Worm (Caenorhabditis elegans) whole organism, L4 larva: Measurements from ENCODE around the gene glb-17.

Experiments used
- D1046.2 ChIP-seq: fragments of 200-800 bp; sonication (Bioruptor generic); IDR thresholded peaks from 2 replicates; pipeline ENCODE4 v1.3.6; 2022; ENCODE audit warnings: missing genetic modification characterization, missing compliant biosample characterization
- F37D6.2 ChIP-seq: sonication (generic microtip); optimal IDR thresholded peaks from 2 replicates; lab custom pipeline; 2016; ENCODE audit warnings: mild to moderate bottlenecking, missing genetic modification characterization, missing compliant biosample characterization
- F44E2.7 ChIP-seq: fragments of 200-800 bp; sonication (Bioruptor generic); IDR thresholded peaks from 2 replicates; pipeline ENCODE4 v2.1.2; 2022; ENCODE audit warnings: missing genetic modification characterization, missing compliant biosample characterization
- F49E8.2 ChIP-seq: sonication (generic microtip); optimal IDR thresholded peaks from 2 replicates; lab custom pipeline; 2016; ENCODE audit warnings: missing compliant biosample characterization, mild to moderate bottlenecking, missing genetic modification characterization, borderline replicate concordance
- T20F7.1 ChIP-seq: fragments of 200-800 bp; sonication (Bioruptor generic); optimal IDR thresholded peaks from 2 replicates; lab custom pipeline; 2018; ENCODE audit warnings: mild to moderate bottlenecking, missing genetic modification characterization, missing compliant biosample characterization
- Y105C5A.15 ChIP-seq: fragments of 200-800 bp; sonication (Bioruptor generic); IDR thresholded peaks from 2 replicates; pipeline ENCODE4 v1.3.6; 2022; ENCODE audit warnings: missing genetic modification characterization, missing compliant biosample characterization
- Y5F2A.4 ChIP-seq: fragments of 200-800 bp; sonication (Bioruptor generic); optimal IDR thresholded peaks from 2 replicates; lab custom pipeline; 2018; ENCODE audit warnings: mild to moderate bottlenecking, missing genetic modification characterization, missing compliant biosample characterization
- ama-1 ChIP-seq: fragments of 150-350 bp; optimal IDR thresholded peaks from 2 replicates; lab custom pipeline; 2014; ENCODE audit warnings: inconsistent platforms, mixed read lengths
- arid-1 ChIP-seq: fragments of 200-800 bp; sonication (Bioruptor generic); conservative IDR thresholded peaks from 2 replicates; pipeline ENCODE4 v1.3.6; 2022; ENCODE audit warnings: missing genetic modification reagents, missing genetic modification characterization, missing compliant biosample characterization
- ceh-62 ChIP-seq: sonication (generic microtip); optimal IDR thresholded peaks from 2 replicates; lab custom pipeline; 2017; ENCODE audit warnings: missing biosample characterization, missing genetic modification characterization
- ceh-82 ChIP-seq: sonication (generic microtip); optimal IDR thresholded peaks from 2 replicates; lab custom pipeline; 2017; ENCODE audit warnings: missing biosample characterization, missing genetic modification characterization
- daf-12 ChIP-seq: fragments of 150-350 bp; optimal IDR thresholded peaks from 2 replicates; lab custom pipeline; 2014; ENCODE audit warnings: missing biosample characterization, missing genetic modification reagents, missing genetic modification characterization
- daf-16 ChIP-seq, 3 experiments: sonication (generic microtip); optimal IDR thresholded peaks; 2 replicates each; lab custom pipeline; 2016 to 2017; ENCODE audit warnings: missing genetic modification characterization in 3 of 3, missing genetic modification reagents in 3 of 3, mild to moderate bottlenecking in 2 of 3, missing compliant biosample characterization in 2 of 3, missing biosample characterization in 1 of 3, moderate library complexity in 1 of 3
- dmd-6 ChIP-seq: fragments of 200-800 bp; sonication (Bioruptor generic); IDR thresholded peaks from 2 replicates; pipeline ENCODE4 v1.3.6; 2022; ENCODE audit warnings: missing genetic modification reagents, missing genetic modification characterization, missing compliant biosample characterization
- dpl-1 ChIP-seq: fragments of 150-350 bp; optimal IDR thresholded peaks from 2 replicates; lab custom pipeline; 2014; ENCODE audit warnings: missing biosample characterization, missing genetic modification reagents, missing genetic modification characterization
- dve-1 ChIP-seq: sonication (generic microtip); optimal IDR thresholded peaks from 2 replicates; lab custom pipeline; 2017; ENCODE audit warnings: antibody characterized with exemption, mild to moderate bottlenecking, missing genetic modification characterization, missing compliant biosample characterization; ENCODE audit not compliant: insufficient read depth
- egl-27 ChIP-seq: sonication (generic microtip); optimal IDR thresholded peaks from 3 replicates; lab custom pipeline; 2017; ENCODE audit warnings: missing biosample characterization, missing genetic modification reagents, missing genetic modification characterization
- fkh-10 ChIP-seq: fragments of 150-350 bp; optimal IDR thresholded peaks from 2 replicates; lab custom pipeline; 2014; ENCODE audit warnings: missing biosample characterization, missing genetic modification reagents, missing genetic modification characterization
- fos-1 ChIP-seq: fragments of 150-350 bp; optimal IDR thresholded peaks from 2 replicates; lab custom pipeline; 2014; ENCODE audit warnings: missing biosample characterization, missing genetic modification characterization
- hlh-11 ChIP-seq: fragments of 200-800 bp; sonication (Bioruptor generic); optimal IDR thresholded peaks from 2 replicates; lab custom pipeline; 2018; ENCODE audit warnings: mild to moderate bottlenecking, missing genetic modification characterization, missing compliant biosample characterization
- hlh-30 ChIP-seq: sonication (generic microtip); optimal IDR thresholded peaks from 2 replicates; lab custom pipeline; 2017; ENCODE audit warnings: antibody characterized with exemption, mild to moderate bottlenecking, missing genetic modification characterization, missing compliant biosample characterization; ENCODE audit not compliant: insufficient read depth
- lin-1 ChIP-seq: fragments of 200-800 bp; sonication (Bioruptor generic); IDR thresholded peaks from 2 replicates; pipeline ENCODE4 v1.3.6; 2022; ENCODE audit warnings: missing genetic modification reagents, missing genetic modification characterization, missing compliant biosample characterization
- mdt-29 ChIP-seq: fragments of 200-800 bp; sonication (Bioruptor generic); IDR thresholded peaks from 2 replicates; pipeline ENCODE4 v1.3.6; 2022; ENCODE audit warnings: missing genetic modification reagents, missing genetic modification characterization, missing compliant biosample characterization
- mes-2 ChIP-seq: sonication (generic microtip); optimal IDR thresholded peaks from 2 replicates; lab custom pipeline; 2016; ENCODE audit warnings: missing genotype, mild to moderate bottlenecking, missing genetic modification characterization, missing compliant biosample characterization; ENCODE audit not compliant: poor library complexity, severe bottlenecking
- nhr-11 ChIP-seq: fragments of 150-350 bp; optimal IDR thresholded peaks from 2 replicates; lab custom pipeline; 2014; ENCODE audit warnings: missing biosample characterization, missing genetic modification characterization
- nhr-237 ChIP-seq: sonication (generic microtip); optimal IDR thresholded peaks from 2 replicates; lab custom pipeline; 2017; ENCODE audit warnings: missing biosample characterization, missing genetic modification characterization
- nhr-25 ChIP-seq: sonication (generic microtip); optimal IDR thresholded peaks from 2 replicates; lab custom pipeline; 2017; ENCODE audit warnings: missing genetic modification characterization, mild to moderate bottlenecking, missing compliant biosample characterization, antibody characterized with exemption, moderate library complexity, borderline replicate concordance; ENCODE audit not compliant: insufficient read depth
- nhr-28 ChIP-seq: fragments of 150-350 bp; optimal IDR thresholded peaks from 2 replicates; lab custom pipeline; 2014; ENCODE audit warnings: missing biosample characterization, missing genetic modification characterization
- nhr-6 ChIP-seq: fragments of 150-350 bp; optimal IDR thresholded peaks from 2 replicates; lab custom pipeline; 2014; ENCODE audit warnings: missing biosample characterization, missing genetic modification characterization
- nhr-77 ChIP-seq: fragments of 150-350 bp; optimal IDR thresholded peaks from 2 replicates; lab custom pipeline; 2014; ENCODE audit warnings: missing biosample characterization, missing genetic modification characterization
- pha-4 ChIP-seq, 2 experiments: fragments of 150-350 bp in 1 of 2; fragments of 200-800 bp in 1 of 2; sonication (Bioruptor generic) in 1 of 2; IDR thresholded peaks in 1 of 2; optimal IDR thresholded peaks in 1 of 2; 2 replicates each; pipeline versions ENCODE4 v1.3.6 to Lab custom; 2014 to 2022; ENCODE audit warnings: missing genetic modification characterization in 2 of 2, missing genetic modification reagents in 2 of 2, missing biosample characterization in 1 of 2, missing compliant biosample characterization in 1 of 2
- php-3 ChIP-seq: fragments of 200-800 bp; sonication (Bioruptor generic); IDR thresholded peaks from 2 replicates; pipeline ENCODE4 v1.3.6; 2022; ENCODE audit warnings: missing genetic modification reagents, missing genetic modification characterization, missing compliant biosample characterization
- pqm-1 ChIP-seq: sonication (generic microtip); optimal IDR thresholded peaks from 2 replicates; lab custom pipeline; 2017; ENCODE audit warnings: missing biosample characterization, missing genetic modification characterization
- saeg-2 ChIP-seq: fragments of 200-800 bp; sonication (Bioruptor generic); IDR thresholded peaks from 2 replicates; pipeline ENCODE4 v1.3.6; 2022; ENCODE audit warnings: missing genetic modification reagents, missing genetic modification characterization, missing compliant biosample characterization
- set-16 ChIP-seq: fragments of 200-800 bp; sonication (Bioruptor generic); IDR thresholded peaks from 2 replicates; pipeline ENCODE4 v1.3.6; 2022; ENCODE audit warnings: missing genetic modification reagents, missing genetic modification characterization, missing compliant biosample characterization
- snpc-1.2 ChIP-seq: fragments of 200-800 bp; sonication (Bioruptor generic); IDR thresholded peaks from 2 replicates; pipeline ENCODE4 v1.3.6; 2022; ENCODE audit warnings: missing genetic modification reagents, missing genetic modification characterization, missing compliant biosample characterization
- tra-1 ChIP-seq: fragments of 200-800 bp; sonication (Bioruptor generic); IDR thresholded peaks from 2 replicates; pipeline ENCODE4 v1.3.6; 2022; ENCODE audit warnings: missing genetic modification reagents, missing genetic modification characterization, missing compliant biosample characterization

glb-17 gene

DNA sequence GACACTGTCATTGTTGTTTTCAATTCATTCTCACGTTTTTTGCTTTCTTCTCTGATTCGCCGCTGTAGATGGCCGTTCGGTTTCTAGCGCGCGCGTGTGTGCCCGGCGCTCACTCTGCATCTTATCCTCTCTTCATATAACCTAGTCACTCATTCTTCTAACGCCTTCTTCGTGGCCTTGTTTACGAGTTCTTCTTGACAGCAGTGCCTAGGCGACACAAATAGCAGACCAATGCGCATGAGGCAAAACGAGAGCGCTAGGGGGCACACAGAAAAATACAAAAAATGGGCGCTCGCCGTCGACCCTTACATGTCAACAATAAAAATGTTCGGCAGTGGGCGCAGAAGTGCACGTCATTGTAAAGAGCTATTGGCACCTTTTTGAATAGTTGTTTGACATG, 25.7 kb downstream of the glb-17 start (continued):
- TF ChIP-seq egl-27 (tag; lab: Kevin White, UChicago) (no peak), mdt-29 (GFP tag; lab: Robert Waterston, UW) (no peak), fos-1 (tag; lab: Kevin White, UChicago) (no peak), F49E8.2 (tag; lab: Kevin White, UChicago) (no peak), pha-4 (GFP tag; IDR thresholded peaks at IDR 0.05; lab: Robert Waterston, UW) (peak; percentile 36; the same call in 1 of the 2 replicates), pha-4 (tag; optimal IDR thresholded peaks at IDR 0.05; lab: Kevin White, UChicago) (no peak), lin-1 (GFP tag; lab: Robert Waterston, UW) (0 out of 2 replicates have a peak, but pooled peaks have one; percentile 45), Y5F2A.4 (GFP tag; lab: Kevin White, UChicago) (no peak), ceh-62 (no peak), ama-1 (lab: Kevin White, UChicago) (no peak), dmd-6 (GFP tag; lab: Robert Waterston, UW) (peak; percentile 73), tra-1 (GFP tag; lab: Robert Waterston, UW) (no peak), Y105C5A.15 (GFP tag; lab: Robert Waterston, UW) (no peak), dve-1 (tag; lab: Kevin White, UChicago) (peak; percentile 77), dpl-1 (GFP tag; lab: Kevin White, UChicago) (no peak), T20F7.1 (no peak), F44E2.7 (no peak), nhr-11 (tag; lab: Kevin White, UChicago) (peak; percentile 29), F37D6.2 (tag; lab: Kevin White, UChicago) (peak; percentile 3), hlh-30 (tag; lab: Kevin White, UChicago) (peak; percentile 89), hlh-11 (tag; lab: Kevin White, UChicago) (peak; percentile 82), saeg-2 (GFP tag; lab: Robert Waterston, UW) (no peak), mes-2 (peak; percentile 36), nhr-237 (tag; lab: Kevin White, UChicago) (no peak), D1046.2 (GFP tag; lab: Robert Waterston, UW) (no peak), fkh-10 (GFP tag; lab: Kevin White, UChicago) (peak; percentile 26), nhr-25 (peak; percentile 44), snpc-1.2 (no peak), arid-1 (GFP tag; lab: Robert Waterston, UW) (no peak), nhr-6 (tag; lab: Kevin White, UChicago) (peak; percentile 78)

- TF ChIP-seq php-3 (GFP tag; lab: Robert Waterston, UW) (0 out of 2 replicates have a peak, but pooled peaks have one; percentile 44), daf-12 (tag; lab: Kevin White, UChicago) (no peak), pqm-1 (tag; lab: Kevin White, UChicago) (peak; percentile 51), daf-16 (GFP tag; optimal IDR thresholded peaks at IDR 0.05; lab: Kevin White, UChicago) (no peak), daf-16 (tag; optimal IDR thresholded peaks at IDR 0.05; lab: Kevin White, UChicago) (peak; percentile 90), nhr-28 (tag; lab: Kevin White, UChicago) (peak; percentile 50), ceh-82 (tag; lab: Kevin White, UChicago) (no peak), dmd-6 (GFP tag; lab: Robert Waterston, UW) (peak; percentile 52), set-16 (GFP tag; lab: Robert Waterston, UW) (no peak), F44E2.7 (no peak), nhr-77 (tag; lab: Kevin White, UChicago) (peak; percentile 25), dve-1 (tag; lab: Kevin White, UChicago) (peak; percentile 65)
Measured at ce11 chrX:9550519-9550918, 26.3 kb downstream of the glb-17 start.
